Fruit fly (Drosophila melanogaster) S2 (cell line): ENCODE results near the gene CG10026.

Experiments
- CG8478 ChIP-seq: fragments of >200 bp; optimal IDR thresholded peaks from 2 replicates; lab custom pipeline; 2018
- CTCF ChIP-seq, 2 experiments: fragments of >200 bp; optimal IDR thresholded peaks; 2 replicates each; lab custom pipeline; 2018

dm6 chr2L:19439598-19440230, 14.3 kb upstream of the CG10026 start:
- TF ChIP-seq CG8478 (no peak), CTCF (optimal IDR thresholded peaks at IDR 0.05; lab: Kevin White, UChicago) (no peak)
